Fruit fly (Drosophila melanogaster) Kc167 (cell line): ENCODE results near the gene Npc2h.

Experiments used
- Sin3A ChIP-seq: fragments of >200 bp; optimal IDR thresholded peaks from 2 replicates; lab custom pipeline; 2018; ENCODE audit warnings: missing external identifiers
- h ChIP-seq: fragments of >200 bp; optimal IDR thresholded peaks from 3 replicates; lab custom pipeline; 2018; ENCODE audit warnings: missing external identifiers
- insv ChIP-seq: fragments of >200 bp; optimal IDR thresholded peaks from 3 replicates; lab custom pipeline; 2018; ENCODE audit warnings: missing external identifiers
- psq ChIP-seq: fragments of >200 bp; optimal IDR thresholded peaks from 2 replicates; lab custom pipeline; 2017; ENCODE audit warnings: missing external identifiers
- ttk ChIP-seq: sonication (Bioruptor generic); optimal IDR thresholded peaks from 2 replicates; lab custom pipeline; 2017; ENCODE audit warnings: missing external identifiers

- TF ChIP-seq insv (lab: Kevin White, UChicago) = no peak
- no peak for TF ChIP-seq psq (lab: Kevin White, UChicago)
- TF ChIP-seq Sin3A = no peak
- no peak for TF ChIP-seq ttk (lab: Kevin White, UChicago)
- no peak for TF ChIP-seq h (lab: Kevin White, UChicago)
These were observed 20.3 kb downstream of the Npc2h start, which contains the start of gene eIF4H2 for dm6 chr3R:30725787-30726186.
